Fruit fly (Drosophila melanogaster) whole organism: ENCODE measurements around the gene Paip2.

Experiments used
- CG8478 ChIP-seq: fragments of >200 bp; optimal IDR thresholded peaks from 2 replicates; lab custom pipeline; 2018; ENCODE audit warnings: inconsistent platforms
- Dll ChIP-seq: fragments of >200 bp; optimal IDR thresholded peaks from 2 replicates; lab custom pipeline; 2017
- EcR ChIP-seq, 2 experiments: fragments of >200 bp; optimal IDR thresholded peaks; 2 replicates each; lab custom pipeline; 2017; ENCODE audit warnings: missing biosample characterization in 2 of 2, missing genetic modification characterization in 2 of 2, missing genetic modification reagents in 2 of 2
- psq ChIP-seq: fragments of >200 bp; optimal IDR thresholded peaks from 2 replicates; lab custom pipeline; 2017
- usp ChIP-seq: fragments of >200 bp; optimal IDR thresholded peaks from 2 replicates; lab custom pipeline; 2017; ENCODE audit warnings: missing biosample characterization, missing genetic modification characterization, mixed read lengths

DNA sequence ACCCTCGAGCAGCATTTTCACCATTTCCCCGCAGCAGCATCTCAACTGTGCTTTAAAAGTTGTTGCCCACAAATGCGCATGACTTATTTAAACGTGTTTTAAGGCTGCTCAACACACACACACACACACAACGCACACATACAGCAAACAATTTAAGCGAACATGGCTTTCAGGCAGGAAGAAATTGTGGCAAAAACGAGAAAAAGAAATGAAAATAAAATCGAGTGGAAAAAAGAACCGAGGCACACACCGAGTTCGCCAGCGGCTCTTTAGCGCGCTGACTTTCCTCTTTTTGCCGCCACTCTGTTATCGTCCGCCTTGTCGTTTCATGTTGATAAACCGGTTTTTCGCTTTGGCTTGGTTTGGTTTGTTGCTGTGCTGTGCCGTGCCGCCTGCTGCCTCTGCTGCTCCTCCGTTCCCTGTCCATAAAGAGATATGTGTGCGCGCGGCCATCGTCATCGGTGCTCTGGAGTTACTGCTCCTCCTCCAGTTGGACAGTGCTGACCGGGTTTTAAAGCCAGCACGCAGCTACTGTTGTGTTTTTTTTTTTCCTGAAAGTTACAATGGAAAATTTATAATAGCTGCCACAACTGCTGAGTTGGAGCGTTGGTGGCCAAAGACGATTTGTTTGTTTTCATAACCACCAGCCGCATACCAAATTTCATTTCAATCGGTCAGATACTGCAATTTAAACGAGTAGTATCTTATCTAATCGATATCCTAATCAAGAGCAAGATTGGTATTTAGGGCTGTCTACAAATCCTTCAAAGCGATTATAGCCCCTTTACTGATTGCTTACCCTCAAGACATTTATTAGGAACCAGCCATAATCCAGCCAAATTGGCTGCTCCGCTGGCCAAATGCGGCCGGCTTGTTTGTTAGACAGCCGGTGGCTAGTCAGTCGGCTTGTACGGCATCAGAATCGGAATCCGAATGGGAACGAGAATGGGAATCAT is 35.5 kb downstream of the Paip2 start:
- TF ChIP-seq psq (lab: Kevin White, UChicago) (no peak), Dll (lab: Kevin White, UChicago) (no peak), CG8478 (no peak), usp (GFP tag; lab: Kevin White, UChicago) (no peak), EcR (GFP tag; optimal IDR thresholded peaks at IDR 0.05; lab: Kevin White, UChicago) (no peak)
